Worm (Caenorhabditis elegans) whole organism, young adult: ENCODE results near the gene cid-1.

ENCODE experiments used
- F23B12.7 ChIP-seq: sonication (generic microtip); optimal IDR thresholded peaks from 2 replicates; lab custom pipeline; 2017; ENCODE audit warnings: missing genetic modification characterization, mild to moderate bottlenecking, missing compliant biosample characterization, antibody characterized with exemption, moderate library complexity; ENCODE audit not compliant: insufficient read depth
- F37B4.10 ChIP-seq: fragments of 200-800 bp; sonication (Bioruptor generic); IDR thresholded peaks from 2 replicates; pipeline ENCODE4 v1.3.6; 2022; ENCODE audit warnings: missing genetic modification characterization, missing compliant biosample characterization
- F49E8.2 ChIP-seq: sonication (generic microtip); optimal IDR thresholded peaks from 3 replicates; lab custom pipeline; 2017; ENCODE audit warnings: missing genetic modification characterization, mild to moderate bottlenecking, missing compliant biosample characterization, antibody characterized with exemption, moderate library complexity; ENCODE audit not compliant: insufficient read depth
- Y56A3A.18 ChIP-seq: fragments of 200-800 bp; sonication (Bioruptor generic); IDR thresholded peaks from 2 replicates; pipeline ENCODE4 v1.3.6; 2022; ENCODE audit warnings: missing genetic modification reagents, missing genetic modification characterization, missing compliant biosample characterization
- aptf-2 ChIP-seq: fragments of 200-800 bp; sonication (Bioruptor generic); conservative IDR thresholded peaks from 2 replicates; pipeline ENCODE4 v1.3.6; 2022; ENCODE audit warnings: missing genetic modification reagents, missing genetic modification characterization, missing compliant biosample characterization
- attf-3 ChIP-seq: fragments of 200-800 bp; sonication (Bioruptor generic); conservative IDR thresholded peaks from 2 replicates; pipeline ENCODE4 v1.3.6; 2022; ENCODE audit warnings: missing genetic modification reagents, missing genetic modification characterization, missing compliant biosample characterization
- attf-5 ChIP-seq: fragments of 200-800 bp; sonication (Bioruptor generic); optimal IDR thresholded peaks from 2 replicates; lab custom pipeline; 2018; ENCODE audit warnings: mild to moderate bottlenecking, missing genetic modification characterization, missing compliant biosample characterization
- bed-2 ChIP-seq: fragments of 200-800 bp; sonication (Bioruptor generic); IDR thresholded peaks from 2 replicates; pipeline ENCODE4 v1.3.6; 2022; ENCODE audit warnings: missing genetic modification reagents, missing genetic modification characterization, missing compliant biosample characterization
- ceh-40 ChIP-seq: fragments of 200-800 bp; sonication (Bioruptor generic); IDR thresholded peaks from 2 replicates; pipeline ENCODE4 v1.3.6; 2022; ENCODE audit warnings: missing genetic modification characterization, missing compliant biosample characterization
- ceh-91 ChIP-seq: fragments of 200-800 bp; sonication (Bioruptor generic); IDR thresholded peaks from 2 replicates; pipeline ENCODE4 v1.3.6; 2022; ENCODE audit warnings: missing genetic modification reagents, missing genetic modification characterization, missing compliant biosample characterization
- chd-7 ChIP-seq: sonication (generic microtip); optimal IDR thresholded peaks from 2 replicates; lab custom pipeline; 2016; ENCODE audit warnings: mild to moderate bottlenecking, missing genetic modification characterization, moderate library complexity, missing compliant biosample characterization
- ets-4 ChIP-seq: fragments of 200-800 bp; sonication (Bioruptor generic); optimal IDR thresholded peaks from 2 replicates; lab custom pipeline; 2018; ENCODE audit warnings: mild to moderate bottlenecking, missing genetic modification characterization, missing compliant biosample characterization
- gei-17 ChIP-seq: fragments of 200-800 bp; sonication (Bioruptor generic); optimal IDR thresholded peaks from 2 replicates; lab custom pipeline; 2018; ENCODE audit warnings: mild to moderate bottlenecking, missing genetic modification characterization, missing compliant biosample characterization
- hmg-20 ChIP-seq: fragments of 200-800 bp; sonication (Bioruptor generic); IDR thresholded peaks from 2 replicates; pipeline ENCODE4 v1.3.6; 2022; ENCODE audit warnings: missing genetic modification reagents, missing genetic modification characterization, missing compliant biosample characterization
- hrde-1 ChIP-seq: sonication (generic microtip); optimal IDR thresholded peaks from 2 replicates; lab custom pipeline; 2016; ENCODE audit warnings: missing genetic modification characterization, mild to moderate bottlenecking, missing compliant biosample characterization, moderate library complexity, missing genotype, missing genetic modification reagents, borderline replicate concordance
- hsf-1 ChIP-seq: fragments of 200-800 bp; sonication (Bioruptor generic); IDR thresholded peaks from 2 replicates; pipeline ENCODE4 v1.3.6; 2022; ENCODE audit warnings: missing genetic modification reagents, missing genetic modification characterization, missing compliant biosample characterization
- lin-26 ChIP-seq: fragments of 200-800 bp; sonication (Bioruptor generic); IDR thresholded peaks from 2 replicates; pipeline ENCODE4 v1.3.6; 2022; ENCODE audit warnings: missing genetic modification reagents, missing genetic modification characterization, missing compliant biosample characterization
- lin-35 ChIP-seq, 3 experiments: fragments of 150-350 bp in 2 of 3; sonication (generic microtip) in 1 of 3; optimal IDR thresholded peaks; 2 replicates each; lab custom pipeline; 2014 to 2018; ENCODE audit warnings: missing biosample characterization in 3 of 3, missing genetic modification characterization in 3 of 3, missing genetic modification reagents in 3 of 3
- lin-54 ChIP-seq: fragments of 200-800 bp; sonication (Bioruptor generic); optimal IDR thresholded peaks from 2 replicates; lab custom pipeline; 2018; ENCODE audit warnings: mild to moderate bottlenecking, missing genetic modification characterization, missing compliant biosample characterization
- lsy-27 ChIP-seq: sonication (generic microtip); optimal IDR thresholded peaks from 2 replicates; lab custom pipeline; 2017; ENCODE audit warnings: missing genetic modification characterization, mild to moderate bottlenecking, missing compliant biosample characterization, antibody characterized with exemption, missing genotype, borderline replicate concordance; ENCODE audit not compliant: insufficient read depth
- madf-10 ChIP-seq: sonication (generic microtip); optimal IDR thresholded peaks from 2 replicates; lab custom pipeline; 2016; ENCODE audit warnings: mild to moderate bottlenecking, missing genetic modification characterization, missing compliant biosample characterization
- nfya-1 ChIP-seq: sonication (generic microtip); optimal IDR thresholded peaks from 2 replicates; lab custom pipeline; 2017; ENCODE audit warnings: antibody characterized with exemption, missing compliant biosample characterization, missing genetic modification characterization, borderline replicate concordance; ENCODE audit not compliant: insufficient read depth
- nfya-2 ChIP-seq: fragments of 200-800 bp; sonication (Bioruptor generic); IDR thresholded peaks from 2 replicates; pipeline ENCODE4 v1.3.6; 2022; ENCODE audit warnings: missing genetic modification reagents, missing genetic modification characterization, missing compliant biosample characterization
- rcor-1 ChIP-seq: fragments of 200-800 bp; sonication (Bioruptor generic); IDR thresholded peaks from 2 replicates; pipeline ENCODE4 v1.3.6; 2022; ENCODE audit warnings: missing genetic modification reagents, missing genetic modification characterization, missing compliant biosample characterization
- rec-8 ChIP-seq, 2 experiments: sonication (generic microtip); optimal IDR thresholded peaks; 2 replicates each; lab custom pipeline; 2016; ENCODE audit warnings: mild to moderate bottlenecking in 2 of 2, missing genetic modification characterization in 2 of 2, missing genetic modification reagents in 2 of 2, missing genotype in 2 of 2, missing biosample characterization in 1 of 2, missing compliant biosample characterization in 1 of 2, moderate library complexity in 1 of 2
- repo-1 ChIP-seq: sonication (generic microtip); optimal IDR thresholded peaks from 2 replicates; lab custom pipeline; 2017; ENCODE audit warnings: mild to moderate bottlenecking, missing genetic modification characterization, missing compliant biosample characterization
- rpc-1 ChIP-seq, 2 experiments: fragments of 150-350 bp in 1 of 2; sonication (generic microtip) in 1 of 2; optimal IDR thresholded peaks; 2 replicates each; lab custom pipeline; 2014 to 2018; ENCODE audit warnings: missing biosample characterization in 1 of 2, missing genetic modification characterization in 1 of 2, missing genetic modification reagents in 1 of 2, missing genotype in 1 of 2
- snpc-1.1 ChIP-seq: sonication (generic microtip); optimal IDR thresholded peaks from 2 replicates; lab custom pipeline; 2017; ENCODE audit warnings: missing genetic modification characterization, mild to moderate bottlenecking, missing compliant biosample characterization, antibody characterized with exemption, moderate library complexity, missing genotype, missing genetic modification reagents; ENCODE audit not compliant: insufficient read depth
- snpc-3.4 ChIP-seq: sonication (generic microtip); optimal IDR thresholded peaks from 2 replicates; lab custom pipeline; 2017; ENCODE audit warnings: missing genetic modification characterization, mild to moderate bottlenecking, missing compliant biosample characterization, antibody characterized with exemption, moderate library complexity, missing genotype, missing genetic modification reagents
- snpc-4 ChIP-seq, 5 experiments: fragments of 150-350 bp in 1 of 5; sonication (generic microtip) in 4 of 5; optimal IDR thresholded peaks; 2 replicates each; lab custom pipeline; 2014 to 2018; ENCODE audit warnings: missing genetic modification characterization in 5 of 5, missing biosample characterization in 3 of 5, antibody characterized with exemption in 2 of 5, mild to moderate bottlenecking in 2 of 5, missing compliant biosample characterization in 2 of 5, missing genotype in 2 of 5, moderate library complexity in 2 of 5, missing genetic modification reagents in 1 of 5
- xnd-1 ChIP-seq: sonication (generic microtip); optimal IDR thresholded peaks from 2 replicates; lab custom pipeline; 2016; ENCODE audit warnings: missing genotype, missing genetic modification reagents, missing genetic modification characterization, missing compliant biosample characterization
- zfh-2 ChIP-seq: fragments of 200-800 bp; sonication (Bioruptor generic); conservative IDR thresholded peaks from 2 replicates; pipeline ENCODE4 v1.3.6; 2022; ENCODE audit warnings: missing genetic modification reagents, missing genetic modification characterization, missing compliant biosample characterization

cid-1 gene

DNA sequence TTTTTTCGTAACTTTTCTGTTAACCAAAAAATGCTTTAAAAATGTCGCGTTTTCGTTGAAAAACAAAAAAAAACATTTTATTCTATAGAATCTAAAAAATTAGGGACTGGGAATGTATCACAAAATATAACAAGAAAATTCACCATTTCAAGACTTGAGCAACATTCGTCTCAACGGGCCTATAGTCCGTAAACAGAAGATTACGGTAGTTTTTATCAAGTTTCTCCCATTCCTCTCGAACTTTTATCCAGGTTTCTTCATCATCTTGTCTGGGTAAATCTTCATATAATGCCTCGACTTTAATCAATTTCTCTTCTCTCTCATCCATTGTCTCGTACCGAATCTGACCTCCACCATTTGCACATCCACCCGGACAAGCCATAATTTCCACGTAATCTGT, 18.3 kb upstream of the cid-1 start (continued):
- TF ChIP-seq xnd-1 (no peak), snpc-1.1 (tag; lab: Kevin White, UChicago) (no peak), aptf-2 (GFP tag; lab: Robert Waterston, UW) (no peak), zfh-2 (GFP tag; lab: Robert Waterston, UW) (no peak), snpc-4 (GFP tag; optimal IDR thresholded peaks at IDR 0.05; lab: Kevin White, UChicago) (no peak), snpc-4 (tag; optimal IDR thresholded peaks at IDR 0.05; lab: Kevin White, UChicago) (no peak), gei-17 (GFP tag; lab: Kevin White, UChicago) (no peak), F37B4.10 (GFP tag; lab: Robert Waterston, UW) (no peak), rpc-1 (optimal IDR thresholded peaks at IDR 0.05; lab: Kevin White, UChicago) (no peak), rpc-1 (tag; optimal IDR thresholded peaks at IDR 0.05; lab: Kevin White, UChicago) (no peak), hmg-20 (GFP tag; lab: Robert Waterston, UW) (no peak), ceh-91 (GFP tag; lab: Robert Waterston, UW) (no peak), repo-1 (tag; lab: Kevin White, UChicago) (no peak), hsf-1 (GFP tag; lab: Robert Waterston, UW) (no peak), lsy-27 (tag; lab: Kevin White, UChicago) (no peak), F23B12.7 (tag; lab: Kevin White, UChicago) (no peak), rcor-1 (GFP tag; lab: Robert Waterston, UW) (no peak), nfya-1 (tag; lab: Kevin White, UChicago) (no peak), F49E8.2 (tag; lab: Kevin White, UChicago) (peak; percentile 57), Y56A3A.18 (GFP tag; lab: Robert Waterston, UW) (0 out of 2 replicates have a peak, but pooled peaks have one; percentile 41), lin-54 (GFP tag; lab: Kevin White, UChicago) (no peak), attf-3 (GFP tag; lab: Robert Waterston, UW) (no peak), bed-2 (GFP tag; lab: Robert Waterston, UW) (no peak), rec-8 (tag; optimal IDR thresholded peaks at IDR 0.05; lab: Kevin White, UChicago) (no peak)

DNA sequence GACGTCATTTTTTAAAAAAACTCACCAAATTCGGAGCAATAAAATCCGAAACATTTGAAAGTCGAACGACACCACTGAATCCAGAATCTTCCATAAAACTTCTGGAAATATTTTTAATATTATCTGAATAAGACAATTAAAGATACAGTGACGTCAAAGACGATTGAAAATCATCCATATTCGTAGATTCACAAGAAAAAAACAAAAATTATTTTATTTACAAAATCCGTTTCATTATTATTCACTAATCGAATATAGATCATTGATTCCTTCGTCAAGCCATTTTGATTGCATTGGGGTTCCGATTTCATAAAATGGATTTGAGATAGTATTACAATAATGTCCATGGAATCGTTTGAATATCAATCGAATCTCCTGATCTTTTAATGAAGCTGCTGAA, 15.0 kb upstream of the cid-1 start, which contains the start of gene oxy-4:
Gene oxy-4, minus strand, starts transcription at position 101 of the 400 bp plus-strand sequence.
- no peak for TF ChIP-seq attf-5 (GFP tag; lab: Kevin White, UChicago)
- TF ChIP-seq ets-4 = no peak
- no peak for TF ChIP-seq ceh-40 (GFP tag; lab: Robert Waterston, UW)
- TF ChIP-seq chd-7 = no peak
- no peak for TF ChIP-seq lin-35 (GFP tag; optimal IDR thresholded peaks at IDR 0.05; lab: Kevin White, UChicago)
- TF ChIP-seq xnd-1 = no peak
- TF ChIP-seq lin-26 (GFP tag; lab: Robert Waterston, UW) = no peak
- no peak for TF ChIP-seq hsf-1 (GFP tag; lab: Robert Waterston, UW)
- TF ChIP-seq madf-10 (tag; lab: Kevin White, UChicago) = no peak
- no peak for TF ChIP-seq nfya-2 (GFP tag; lab: Robert Waterston, UW)
- no peak for TF ChIP-seq snpc-3.4 (tag; lab: Kevin White, UChicago)

DNA sequence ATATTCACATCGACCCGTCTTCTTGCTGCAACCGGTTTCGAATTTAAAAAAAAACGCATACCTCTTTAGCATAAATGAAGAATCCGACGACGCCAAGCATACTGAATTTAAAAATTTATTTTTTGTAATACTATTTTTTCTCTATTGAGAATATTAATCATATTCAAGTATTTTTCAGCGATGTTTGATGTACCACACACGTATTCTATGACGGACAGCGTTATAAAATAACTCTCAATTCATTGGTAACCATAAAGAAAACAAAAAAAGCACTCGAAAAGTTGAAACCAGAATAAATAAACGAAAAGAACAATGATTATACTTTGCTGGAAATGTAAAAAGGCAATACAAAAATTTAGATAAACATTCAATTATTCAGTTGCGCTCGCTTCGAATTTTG, 14.2 kb upstream of the cid-1 start, which contains the start of gene T10F2.5:
Gene T10F2.5, minus strand, starts transcription at position 101 of the 400 bp plus-strand sequence.
- TF ChIP-seq hsf-1 (GFP tag; lab: Robert Waterston, UW) (no peak), hrde-1 (tag; lab: Kevin White, UChicago) (peak; percentile 14)
